Worm (Caenorhabditis elegans): ENCODE measurements around the gene epic-1.

DNA sequence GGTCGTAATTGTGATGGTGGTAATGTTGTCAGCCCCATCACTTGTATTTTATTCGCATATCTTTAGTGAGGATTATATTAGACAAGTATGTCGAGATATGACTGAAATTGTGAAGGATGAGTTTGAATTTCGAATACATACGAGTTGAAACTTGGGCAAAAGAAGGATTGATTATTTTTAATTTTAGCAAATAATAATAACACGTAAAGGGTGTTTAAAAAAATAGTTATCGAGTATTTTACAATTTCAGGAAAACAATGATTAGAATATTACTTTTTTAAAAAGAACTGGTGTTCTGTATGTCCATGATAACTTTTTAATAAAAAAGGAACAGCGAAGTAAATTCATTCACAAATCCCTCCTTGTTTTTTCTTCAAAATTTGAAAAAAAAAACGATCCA lies 21.3 kb downstream of the epic-1 start, which contains the start of gene F11E6.8:
- TF ChIP-seq ref-1 (GFP tag; conservative IDR thresholded peaks at IDR 0.05), result no peak
- TF ChIP-seq cog-1 (tag; optimal IDR thresholded peaks at IDR 0.05), result no peak
- TF ChIP-seq flt-1 (GFP tag; IDR thresholded peaks at IDR 0.05), result no peak
